Worm (Caenorhabditis elegans) whole organism, L3 larva: ENCODE measurements around the gene F22F4.5.
A peak's percentile ranks its signal among the peaks of the same experiment; 100 is the strongest.

Experiments used
- R02D3.7 ChIP-seq: fragments of 150-350 bp; optimal IDR thresholded peaks from 2 replicates; lab custom pipeline; 2014; ENCODE audit warnings: missing biosample characterization, missing genetic modification characterization
- ZK546.5 ChIP-seq: sonication (generic microtip); optimal IDR thresholded peaks from 2 replicates; lab custom pipeline; 2017; ENCODE audit warnings: missing biosample characterization, missing genetic modification characterization
- aly-2 ChIP-seq: fragments of 150-350 bp; optimal IDR thresholded peaks from 2 replicates; lab custom pipeline; 2014; ENCODE audit warnings: missing biosample characterization, missing genetic modification characterization
- ama-1 ChIP-seq: fragments of 150-350 bp; optimal IDR thresholded peaks from 2 replicates; lab custom pipeline; 2018
- ceh-16 ChIP-seq: sonication (generic microtip); optimal IDR thresholded peaks from 2 replicates; lab custom pipeline; 2017; ENCODE audit warnings: missing biosample characterization, missing genetic modification characterization
- ceh-28 ChIP-seq: fragments of 150-350 bp; optimal IDR thresholded peaks from 2 replicates; lab custom pipeline; 2014; ENCODE audit warnings: missing biosample characterization, missing genetic modification reagents, missing genetic modification characterization
- ceh-9 ChIP-seq: sonication (generic microtip); optimal IDR thresholded peaks from 2 replicates; lab custom pipeline; 2018; ENCODE audit warnings: missing biosample characterization, missing genetic modification characterization
- egl-27 ChIP-seq: sonication (generic microtip); optimal IDR thresholded peaks from 4 replicates; lab custom pipeline; 2017; ENCODE audit warnings: missing biosample characterization, missing genetic modification reagents, missing genetic modification characterization
- egl-5 ChIP-seq: fragments of 150-350 bp; optimal IDR thresholded peaks from 2 replicates; lab custom pipeline; 2017; ENCODE audit warnings: missing biosample characterization, missing genetic modification reagents, missing genetic modification characterization, inconsistent platforms
- elt-1 ChIP-seq: fragments of 150-350 bp; optimal IDR thresholded peaks from 2 replicates; lab custom pipeline; 2014; ENCODE audit warnings: missing biosample characterization, missing genetic modification characterization
- elt-2 ChIP-seq: sonication (generic microtip); optimal IDR thresholded peaks from 2 replicates; lab custom pipeline; 2016; ENCODE audit warnings: missing genetic modification reagents, mild to moderate bottlenecking, missing genetic modification characterization, missing compliant biosample characterization
- elt-3 ChIP-seq, 3 experiments: fragments of 150-350 bp in 1 of 3; sonication (generic microtip) in 2 of 3; optimal IDR thresholded peaks; 2 replicates in 2 of 3; 4 replicates in 1 of 3; lab custom pipeline; 2014 to 2017; ENCODE audit warnings: missing biosample characterization in 3 of 3, missing genetic modification characterization in 3 of 3
- eor-1 ChIP-seq, 2 experiments: fragments of 150-350 bp; optimal IDR thresholded peaks; 2 replicates each; lab custom pipeline; 2014 to 2018; ENCODE audit warnings: missing biosample characterization in 2 of 2, missing genetic modification characterization in 2 of 2
- fkh-10 ChIP-seq: sonication (generic microtip); optimal IDR thresholded peaks from 2 replicates; lab custom pipeline; 2017; ENCODE audit warnings: missing biosample characterization, missing genetic modification reagents, missing genetic modification characterization
- fkh-2 ChIP-seq: fragments of 150-350 bp; optimal IDR thresholded peaks from 2 replicates; lab custom pipeline; 2014; ENCODE audit warnings: missing biosample characterization, missing genetic modification reagents, missing genetic modification characterization
- hmg-11 ChIP-seq: sonication (generic microtip); optimal IDR thresholded peaks from 2 replicates; lab custom pipeline; 2016; ENCODE audit warnings: missing genetic modification characterization, missing compliant biosample characterization
- jun-1 ChIP-seq: fragments of 150-350 bp; optimal IDR thresholded peaks from 2 replicates; lab custom pipeline; 2014; ENCODE audit warnings: missing biosample characterization, missing genetic modification reagents, missing genetic modification characterization
- lin-15B ChIP-seq: fragments of 150-350 bp; optimal IDR thresholded peaks from 2 replicates; lab custom pipeline; 2014; ENCODE audit warnings: missing biosample characterization, missing genetic modification characterization
- lin-39 ChIP-seq: fragments of 150-350 bp; optimal IDR thresholded peaks from 2 replicates; lab custom pipeline; 2018; ENCODE audit warnings: missing biosample characterization, missing genetic modification reagents, missing genetic modification characterization
- lsy-12 ChIP-seq: sonication (generic microtip); optimal IDR thresholded peaks from 2 replicates; lab custom pipeline; 2016; ENCODE audit warnings: mild to moderate bottlenecking, missing genetic modification characterization, missing compliant biosample characterization
- mdl-1 ChIP-seq: fragments of 150-350 bp; optimal IDR thresholded peaks from 2 replicates; lab custom pipeline; 2014; ENCODE audit warnings: missing biosample characterization, missing genetic modification characterization
- mml-1 ChIP-seq: fragments of 150-350 bp; sonication (generic microtip); optimal IDR thresholded peaks from 3 replicates; lab custom pipeline; 2014; ENCODE audit warnings: missing biosample characterization, missing genetic modification characterization
- nhr-11 ChIP-seq: fragments of 150-350 bp; optimal IDR thresholded peaks from 2 replicates; lab custom pipeline; 2014; ENCODE audit warnings: missing biosample characterization, missing genetic modification characterization
- nhr-12 ChIP-seq: fragments of 150-350 bp; optimal IDR thresholded peaks from 2 replicates; lab custom pipeline; 2014; ENCODE audit warnings: missing biosample characterization, missing genetic modification characterization
- nhr-23 ChIP-seq: fragments of 150-350 bp; optimal IDR thresholded peaks from 2 replicates; lab custom pipeline; 2014; ENCODE audit warnings: missing biosample characterization, missing genetic modification reagents, missing genetic modification characterization
- nhr-25 ChIP-seq: sonication (generic microtip); optimal IDR thresholded peaks from 2 replicates; lab custom pipeline; 2017; ENCODE audit warnings: missing biosample characterization, missing genetic modification characterization
- nhr-28 ChIP-seq: fragments of 150-350 bp; optimal IDR thresholded peaks from 2 replicates; lab custom pipeline; 2014; ENCODE audit warnings: missing biosample characterization, missing genetic modification characterization
- nhr-43 ChIP-seq: sonication (generic microtip); optimal IDR thresholded peaks from 2 replicates; lab custom pipeline; 2016; ENCODE audit warnings: mild to moderate bottlenecking, missing genetic modification characterization, missing compliant biosample characterization; ENCODE audit not compliant: poor library complexity, severe bottlenecking
- nhr-67 ChIP-seq: fragments of 150-350 bp; optimal IDR thresholded peaks from 2 replicates; lab custom pipeline; 2014; ENCODE audit warnings: missing biosample characterization, missing genetic modification characterization
- nhr-76 ChIP-seq: fragments of 150-350 bp; sonication (generic microtip); optimal IDR thresholded peaks from 5 replicates; lab custom pipeline; 2014; ENCODE audit warnings: missing biosample characterization, missing genetic modification characterization
- nhr-77 ChIP-seq: fragments of 150-350 bp; optimal IDR thresholded peaks from 2 replicates; lab custom pipeline; 2014; ENCODE audit warnings: missing biosample characterization, missing genetic modification characterization
- pha-4 ChIP-seq: fragments of 150-350 bp; optimal IDR thresholded peaks from 2 replicates; lab custom pipeline; 2014; ENCODE audit warnings: missing biosample characterization, missing genetic modification reagents, missing genetic modification characterization
- pqm-1 ChIP-seq: fragments of 150-350 bp; optimal IDR thresholded peaks from 2 replicates; lab custom pipeline; 2017; ENCODE audit warnings: missing biosample characterization, missing genetic modification characterization, inconsistent platforms
- sea-2 ChIP-seq: fragments of 150-350 bp; sonication (generic microtip); optimal IDR thresholded peaks from 4 replicates; lab custom pipeline; 2014; ENCODE audit warnings: missing biosample characterization, missing genetic modification reagents, missing genetic modification characterization
- snpc-4 ChIP-seq: fragments of 150-350 bp; optimal IDR thresholded peaks from 2 replicates; lab custom pipeline; 2014; ENCODE audit warnings: missing biosample characterization, missing genetic modification characterization
- unc-39 ChIP-seq: sonication (generic microtip); optimal IDR thresholded peaks from 4 replicates; lab custom pipeline; 2017; ENCODE audit warnings: missing biosample characterization, missing genetic modification characterization
- unc-62 ChIP-seq: fragments of 150-350 bp; sonication (generic microtip); optimal IDR thresholded peaks from 4 replicates; lab custom pipeline; 2014; ENCODE audit warnings: missing biosample characterization, missing genetic modification reagents, missing genetic modification characterization
- zag-1 ChIP-seq: fragments of 150-350 bp; optimal IDR thresholded peaks from 2 replicates; lab custom pipeline; 2014; ENCODE audit warnings: missing biosample characterization, missing genetic modification characterization
- ztf-11 ChIP-seq: fragments of 150-350 bp; optimal IDR thresholded peaks from 2 replicates; lab custom pipeline; 2014; ENCODE audit warnings: missing biosample characterization, missing genetic modification characterization

F22F4.5 gene

DNA sequence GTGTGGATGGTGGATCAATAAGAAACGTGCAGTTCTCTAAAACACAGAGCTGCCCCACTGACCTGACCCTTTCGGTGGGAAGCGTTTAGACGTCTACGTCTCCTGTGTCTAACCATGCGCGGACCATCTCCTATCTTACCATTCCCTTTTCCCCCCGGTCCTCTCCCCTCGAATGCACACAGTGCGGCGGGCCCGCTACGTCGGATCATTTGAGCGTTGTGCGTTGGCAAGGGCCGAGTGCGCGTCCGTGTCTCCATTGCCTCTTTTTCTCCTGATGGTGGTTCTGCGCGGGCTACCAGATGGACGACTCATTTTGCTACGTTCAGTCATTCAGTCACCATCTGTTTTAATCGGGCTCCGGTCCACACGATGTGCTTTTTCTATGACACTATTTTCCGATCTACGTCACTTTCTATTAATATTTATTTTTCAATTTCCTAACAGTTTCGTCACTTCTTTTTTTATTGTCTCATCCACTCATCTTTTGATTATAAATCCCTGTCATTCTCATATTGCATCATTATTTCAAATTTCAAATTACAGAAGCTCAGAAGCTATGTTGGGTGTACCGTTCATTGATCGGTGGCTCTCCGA, 3.0 kb upstream of the F22F4.5 start, which contains the start of gene inx-3:
inx-3 (plus strand) TSS at position 544 of the 594 bp plus-strand sequence.
- TF ChIP-seq zag-1 (no peak), mdl-1 (no peak), lsy-12 (tag; lab: Kevin White, UChicago) (no peak), ceh-9 (tag; lab: Kevin White, UChicago) (no peak), ceh-16 (no peak), unc-62 (GFP tag; lab: Kevin White, UChicago) (no peak), ztf-11 (tag; lab: Kevin White, UChicago) (no peak), nhr-77 (tag; lab: Kevin White, UChicago) (no peak), nhr-28 (no peak), egl-27 (tag; lab: Kevin White, UChicago) (no peak), egl-5 (no peak), nhr-11 (tag; lab: Kevin White, UChicago) (no peak), lin-15B (tag; lab: Kevin White, UChicago) (no peak), ama-1 (lab: Kevin White, UChicago) (no peak), nhr-43 (tag; lab: Kevin White, UChicago) (no peak), lin-39 (no peak), snpc-4 (tag; lab: Kevin White, UChicago) (no peak), elt-2 (no peak), nhr-76 (tag; lab: Kevin White, UChicago) (no peak), R02D3.7 (tag; lab: Kevin White, UChicago) (no peak)
- TF ChIP-seq, all 47 proteins: peak for 0

ce11 chrX:5994004-5994403, 1.3 kb upstream of the F22F4.5 start:
- TF ChIP-seq nhr-23 (tag; lab: Kevin White, UChicago) (no peak), ama-1 (lab: Kevin White, UChicago) (no peak), ZK546.5 (tag; lab: Kevin White, UChicago) (no peak), mml-1 (no peak), nhr-67 (no peak), lin-39 (no peak), nhr-28 (no peak), nhr-77 (tag; lab: Kevin White, UChicago) (no peak), zag-1 (no peak), nhr-25 (no peak), nhr-11 (tag; lab: Kevin White, UChicago) (no peak), sea-2 (no peak), nhr-43 (tag; lab: Kevin White, UChicago) (no peak), unc-39 (no peak), nhr-76 (tag; lab: Kevin White, UChicago) (no peak), pha-4 (no peak), lin-15B (tag; lab: Kevin White, UChicago) (no peak), ceh-28 (tag; lab: Kevin White, UChicago) (no peak), lsy-12 (tag; lab: Kevin White, UChicago) (no peak)
- TF ChIP-seq, all 47 proteins: peak for 0

- TF ChIP-seq elt-1 (no peak), jun-1 (no peak), nhr-77 (tag; lab: Kevin White, UChicago) (no peak), ztf-11 (tag; lab: Kevin White, UChicago) (no peak), nhr-23 (tag; lab: Kevin White, UChicago) (no peak), nhr-25 (no peak), ceh-28 (tag; lab: Kevin White, UChicago) (no peak), nhr-67 (no peak), unc-62 (GFP tag; lab: Kevin White, UChicago) (no peak), egl-27 (tag; lab: Kevin White, UChicago) (no peak), aly-2 (no peak), nhr-11 (tag; lab: Kevin White, UChicago) (no peak), elt-3 (tag; optimal IDR thresholded peaks at IDR 0.05; lab: Kevin White, UChicago) (no peak), eor-1 (tag; optimal IDR thresholded peaks at IDR 0.05; lab: Kevin White, UChicago) (no peak), hmg-11 (tag; lab: Kevin White, UChicago) (no peak), fkh-2 (no peak), ZK546.5 (tag; lab: Kevin White, UChicago) (no peak), pha-4 (no peak), fkh-10 (GFP tag; lab: Kevin White, UChicago) (no peak)
Observed at ce11 chrX:5987910-5988309, 4.8 kb downstream of the F22F4.5 start.

DNA sequence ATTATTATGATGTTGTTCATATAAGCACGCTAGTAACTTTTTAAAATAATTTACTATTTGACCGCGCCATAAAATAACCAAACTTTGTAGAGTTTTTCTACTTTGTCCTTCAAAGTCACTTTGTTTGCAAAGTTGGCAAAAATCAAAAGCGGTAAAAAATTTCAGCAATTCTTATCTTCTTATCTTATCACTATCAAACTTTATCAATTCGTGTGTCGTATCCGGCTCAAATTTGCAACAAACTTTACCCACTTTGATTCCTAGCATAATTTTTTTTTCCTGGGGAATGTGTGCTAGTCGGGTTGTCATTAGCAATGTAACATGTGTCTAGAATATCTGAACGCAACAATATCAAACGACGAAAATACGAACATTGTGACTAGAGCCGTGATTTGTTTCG, 7.0 kb downstream of the F22F4.5 start:
- TF ChIP-seq nhr-12 (tag; lab: Kevin White, UChicago) (no peak), snpc-4 (tag; lab: Kevin White, UChicago) (no peak), pqm-1 (tag; lab: Kevin White, UChicago) (peak; percentile 3), mdl-1 (no peak), elt-2 (peak; percentile 69)
